Worm (Caenorhabditis elegans) whole organism, L1 larva: ENCODE data around the gene mrpl-42.

Experiments
- aha-1 ChIP-seq: fragments of 150-350 bp; optimal IDR thresholded peaks from 2 replicates; lab custom pipeline; 2014; ENCODE audit warnings: missing biosample characterization, missing genetic modification characterization
- ceh-63 ChIP-seq: fragments of 200-800 bp; sonication (Bioruptor generic); optimal IDR thresholded peaks from 2 replicates; lab custom pipeline; 2018; ENCODE audit warnings: mild to moderate bottlenecking, missing genetic modification characterization, missing compliant biosample characterization
- ceh-8 ChIP-seq: fragments of 200-800 bp; sonication (Bioruptor generic); optimal IDR thresholded peaks from 2 replicates; lab custom pipeline; 2018; ENCODE audit warnings: mild to moderate bottlenecking, missing genetic modification characterization, moderate library complexity, missing compliant biosample characterization
- fkh-4 ChIP-seq: sonication (generic microtip); optimal IDR thresholded peaks from 2 replicates; lab custom pipeline; 2016; ENCODE audit warnings: missing compliant biosample characterization, missing genetic modification characterization, borderline replicate concordance
- nhr-90 ChIP-seq: sonication (generic microtip); optimal IDR thresholded peaks from 2 replicates; lab custom pipeline; 2016; ENCODE audit warnings: mild to moderate bottlenecking, missing genetic modification characterization, missing compliant biosample characterization; ENCODE audit not compliant: poor library complexity
- rnt-1 ChIP-seq: sonication (generic microtip); optimal IDR thresholded peaks from 2 replicates; lab custom pipeline; 2016; ENCODE audit warnings: mild to moderate bottlenecking, missing genetic modification characterization, moderate library complexity, missing compliant biosample characterization
- snpc-4 ChIP-seq: fragments of 150-350 bp; optimal IDR thresholded peaks from 2 replicates; lab custom pipeline; 2014; ENCODE audit warnings: missing biosample characterization, missing genetic modification characterization

ce11 chrIV:9135377-9135776 is 41.1 kb upstream of the mrpl-42 start, which contains the start of gene delm-1:
- TF ChIP-seq rnt-1: no peak
- TF ChIP-seq fkh-4 (tag; lab: Kevin White, UChicago): no peak
- no peak for TF ChIP-seq nhr-90 (tag; lab: Kevin White, UChicago)
- TF ChIP-seq snpc-4 (tag; lab: Kevin White, UChicago): no peak
- no peak for TF ChIP-seq ceh-63
- TF ChIP-seq aha-1 (tag; lab: Kevin White, UChicago): no peak
- no peak for TF ChIP-seq ceh-8 (GFP tag; lab: Kevin White, UChicago)
